Worm (Caenorhabditis elegans) whole organism, late embryonic: ENCODE results near the gene clec-234.

Source experiments
- elt-4 ChIP-seq: sonication (generic microtip); optimal IDR thresholded peaks from 2 replicates; lab custom pipeline; 2016; ENCODE audit warnings: missing genetic modification characterization, missing compliant biosample characterization
- odd-2 ChIP-seq: sonication (generic microtip); optimal IDR thresholded peaks from 2 replicates; lab custom pipeline; 2017; ENCODE audit warnings: antibody characterized with exemption, mild to moderate bottlenecking, missing genetic modification characterization, missing compliant biosample characterization
- pqm-1 ChIP-seq: sonication (generic microtip); optimal IDR thresholded peaks from 2 replicates; lab custom pipeline; 2016; ENCODE audit warnings: missing genetic modification characterization, missing compliant biosample characterization
- tbx-7 ChIP-seq: sonication (generic microtip); optimal IDR thresholded peaks from 2 replicates; lab custom pipeline; 2016; ENCODE audit warnings: missing genotype, missing genetic modification characterization, missing compliant biosample characterization

ce11 chrV:16459377-16459776 lies 26.0 kb upstream of the clec-234 start:
- no peak for TF ChIP-seq pqm-1 (tag; lab: Kevin White, UChicago)
- TF ChIP-seq elt-4 (tag; lab: Kevin White, UChicago): no peak
- no peak for TF ChIP-seq tbx-7 (tag; lab: Kevin White, UChicago)
- no peak for TF ChIP-seq odd-2
